Worm (Caenorhabditis elegans): ENCODE results near the gene nlp-53.

- TF ChIP-seq him-1 (tag; optimal IDR thresholded peaks at IDR 0.05) = no peak
- TF ChIP-seq W03F9.2 (tag; optimal IDR thresholded peaks at IDR 0.05) = no peak
These were observed 28.9 kb upstream of the nlp-53 start, which contains the start of gene col-9 for ce11 chrX:13589735-13590134.

All from whole organism, L4/young adult.